Worm (Caenorhabditis elegans): Measurements from ENCODE around the gene B0218.7.

DNA sequence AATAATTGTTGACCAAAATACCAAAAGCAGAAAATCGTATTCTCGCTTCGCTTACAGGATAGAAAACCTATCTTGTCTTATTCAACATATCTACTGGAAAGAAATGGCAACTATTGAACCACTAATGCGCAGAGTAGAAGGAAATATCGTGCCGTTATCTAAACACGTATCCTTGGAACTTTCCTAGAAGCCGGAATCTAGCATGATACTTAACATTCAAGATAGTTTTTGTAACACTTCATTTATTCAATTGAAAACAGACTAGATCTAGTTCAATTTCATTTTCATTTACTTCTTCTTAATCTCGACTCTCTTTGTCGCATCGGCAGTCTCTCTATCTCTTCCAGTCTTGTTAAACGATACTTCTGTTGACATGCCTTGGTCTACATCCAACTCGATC is 10.9 kb downstream of the B0218.7 start:
- TF ChIP-seq mes-4 (tag; optimal IDR thresholded peaks at IDR 0.05) (no peak), sptf-2 (GFP tag; optimal IDR thresholded peaks at IDR 0.05) (no peak), lin-40 (tag; optimal IDR thresholded peaks at IDR 0.05) (no peak), unc-62 (GFP tag; optimal IDR thresholded peaks at IDR 0.05) (no peak), aptf-2 (GFP tag; conservative IDR thresholded peaks at IDR 0.05) (no peak), B0035.1 (tag; optimal IDR thresholded peaks at IDR 0.05) (no peak), F55B11.4 (tag; optimal IDR thresholded peaks at IDR 0.05; ENCODE audit: borderline replicate concordance, insufficient read depth) (no peak), hsf-1 (GFP tag; IDR thresholded peaks at IDR 0.05) (no peak), pha-4 (tag; optimal IDR thresholded peaks at IDR 0.05) (no peak)

Measured in whole organism, young adult.